Fruit fly (Drosophila melanogaster) whole organism, embryonic: Measurements from ENCODE around the gene CG1632.

Experiments used
- Atf-2 ChIP-seq: fragments of 200-800 bp; sonication (Bioruptor generic); optimal IDR thresholded peaks from 2 replicates; lab custom pipeline; 2016; ENCODE audit warnings: missing biosample characterization, missing genetic modification characterization
- CG10267 ChIP-seq: fragments of 200-800 bp; sonication (Bioruptor generic); optimal IDR thresholded peaks from 2 replicates; lab custom pipeline; 2018; ENCODE audit warnings: missing biosample characterization, mild to moderate bottlenecking, missing genetic modification characterization, moderate library complexity
- CG10366 ChIP-seq: fragments of 200-800 bp; sonication (Bioruptor generic); IDR thresholded peaks from 2 replicates; pipeline ENCODE4 v1.3.6; 2022; ENCODE audit warnings: missing biosample characterization, missing genetic modification characterization
- CG10654 ChIP-seq: fragments of 200-800 bp; sonication (Bioruptor generic); optimal IDR thresholded peaks from 2 replicates; lab custom pipeline; 2016; ENCODE audit warnings: missing biosample characterization, missing genetic modification characterization
- CG11504 ChIP-seq: fragments of 200-800 bp; sonication (Bioruptor generic); optimal IDR thresholded peaks from 3 replicates; lab custom pipeline; 2019; ENCODE audit warnings: missing biosample characterization, mild to moderate bottlenecking, missing genetic modification characterization, moderate library complexity
- CG12769 ChIP-seq: fragments of 200-800 bp; sonication (Bioruptor generic); optimal IDR thresholded peaks from 2 replicates; lab custom pipeline; 2019; ENCODE audit warnings: missing biosample characterization, mild to moderate bottlenecking, missing genetic modification characterization, moderate library complexity
- CG14441 ChIP-seq: fragments of 200-800 bp; sonication (Bioruptor generic); IDR thresholded peaks from 2 replicates; pipeline ENCODE4 v1.3.6; 2022; ENCODE audit warnings: missing biosample characterization, missing genetic modification characterization
- CG1603 ChIP-seq: fragments of 200-800 bp; sonication (Bioruptor generic); optimal IDR thresholded peaks from 2 replicates; lab custom pipeline; 2019; ENCODE audit warnings: missing biosample characterization, mild to moderate bottlenecking, missing genetic modification characterization, moderate library complexity
- CG16813 ChIP-seq: fragments of 200-800 bp; sonication (Bioruptor generic); IDR thresholded peaks from 3 replicates; pipeline ENCODE4 v1.3.6; 2022; ENCODE audit warnings: missing biosample characterization, missing genetic modification characterization; ENCODE audit not compliant: partially characterized antibody
- CG17328 ChIP-seq: fragments of 200-800 bp; sonication (Bioruptor generic); IDR thresholded peaks from 2 replicates; pipeline ENCODE4 v1.3.6; 2022; ENCODE audit warnings: missing biosample characterization, missing genetic modification characterization
- CG18476 ChIP-seq: fragments of 200-800 bp; sonication (Bioruptor generic); optimal IDR thresholded peaks from 2 replicates; lab custom pipeline; 2016; ENCODE audit warnings: missing biosample characterization, mild to moderate bottlenecking, missing genetic modification characterization
- CG3065 ChIP-seq: fragments of 200-800 bp; sonication (Bioruptor generic); optimal IDR thresholded peaks from 2 replicates; lab custom pipeline; 2016; ENCODE audit warnings: missing biosample characterization, missing genetic modification characterization
- CG4820 ChIP-seq: fragments of 200-800 bp; sonication (Bioruptor generic); optimal IDR thresholded peaks from 3 replicates; lab custom pipeline; 2016; ENCODE audit warnings: missing biosample characterization, missing genetic modification characterization
- CG7271 ChIP-seq: fragments of 200-800 bp; sonication (Bioruptor generic); optimal IDR thresholded peaks from 2 replicates; lab custom pipeline; 2018; ENCODE audit warnings: missing biosample characterization, mild to moderate bottlenecking, missing genetic modification characterization, moderate library complexity
- CG8359 ChIP-seq: fragments of 200-800 bp; sonication (Bioruptor generic); optimal IDR thresholded peaks from 2 replicates; lab custom pipeline; 2017; ENCODE audit warnings: missing biosample characterization, mild to moderate bottlenecking, missing genetic modification characterization, borderline replicate concordance
- CG8924 ChIP-seq: fragments of 200-800 bp; optimal IDR thresholded peaks from 3 replicates; lab custom pipeline; 2019; ENCODE audit warnings: missing biosample characterization, mild to moderate bottlenecking, missing genetic modification characterization, moderate library complexity
- CG9797 ChIP-seq: fragments of 200-800 bp; sonication (Bioruptor generic); optimal IDR thresholded peaks from 3 replicates; lab custom pipeline; 2018; ENCODE audit warnings: missing biosample characterization, mild to moderate bottlenecking, missing genetic modification characterization
- CG9932 ChIP-seq: fragments of 200-800 bp; sonication (Bioruptor generic); IDR thresholded peaks from 2 replicates; pipeline ENCODE4 v1.3.6; 2022; ENCODE audit warnings: missing biosample characterization, missing genetic modification characterization
- D ChIP-seq, 2 experiments: fragments of 200-800 bp in 1 of 2; fragments of >200 bp in 1 of 2; sonication (Bioruptor generic) in 1 of 2; optimal IDR thresholded peaks; 2 replicates in 1 of 2; 3 replicates in 1 of 2; lab custom pipeline; 2017; ENCODE audit warnings: mild to moderate bottlenecking in 1 of 2, missing biosample characterization in 1 of 2, missing genetic modification characterization in 1 of 2, missing genetic modification reagents in 1 of 2
- Dfd ChIP-seq, 2 experiments: fragments of >200 bp; optimal IDR thresholded peaks; 2 replicates each; lab custom pipeline; 2017; ENCODE audit warnings: missing biosample characterization in 2 of 2, missing genetic modification characterization in 2 of 2
- Drgx ChIP-seq: fragments of 200-800 bp; sonication (Bioruptor generic); IDR thresholded peaks from 2 replicates; pipeline ENCODE4 v1.3.6; 2022; ENCODE audit warnings: missing biosample characterization, missing genetic modification characterization
- HLH54F ChIP-seq: fragments of 200-800 bp; sonication (Bioruptor generic); optimal IDR thresholded peaks from 3 replicates; lab custom pipeline; 2016; ENCODE audit warnings: missing biosample characterization, missing genetic modification characterization
- Scr ChIP-seq: fragments of 200-800 bp; sonication (Bioruptor generic); IDR thresholded peaks from 2 replicates; pipeline ENCODE4 v1.3.6; 2022; ENCODE audit warnings: missing biosample characterization, missing genetic modification characterization; ENCODE audit not compliant: partially characterized antibody
- Tbp ChIP-seq: fragments of >200 bp; optimal IDR thresholded peaks from 2 replicates; lab custom pipeline; 2018; ENCODE audit warnings: missing biosample characterization, missing genetic modification characterization
- ash1 ChIP-seq: fragments of 200-800 bp; sonication (Bioruptor generic); optimal IDR thresholded peaks from 2 replicates; lab custom pipeline; 2018; ENCODE audit warnings: missing biosample characterization, mild to moderate bottlenecking, missing genetic modification characterization
- br ChIP-seq: fragments of >200 bp; optimal IDR thresholded peaks from 2 replicates; lab custom pipeline; 2017
- ci ChIP-seq: fragments of 200-800 bp; sonication (Bioruptor generic); IDR thresholded peaks from 3 replicates; pipeline ENCODE4 v1.3.6; 2022; ENCODE audit warnings: missing biosample characterization, missing genetic modification characterization
- croc ChIP-seq: fragments of 200-800 bp; sonication (Bioruptor generic); conservative IDR thresholded peaks from 3 replicates; pipeline ENCODE4 v1.3.6; 2022; ENCODE audit warnings: missing biosample characterization, missing genetic modification characterization
- crol ChIP-seq: fragments of 200-800 bp; sonication (Bioruptor generic); IDR thresholded peaks from 2 replicates; pipeline ENCODE4 v1.3.6; 2022; ENCODE audit warnings: missing biosample characterization, missing genetic modification characterization
- gem ChIP-seq: fragments of 200-800 bp; sonication (Bioruptor generic); optimal IDR thresholded peaks from 2 replicates; lab custom pipeline; 2019; ENCODE audit warnings: missing biosample characterization, mild to moderate bottlenecking, missing genetic modification characterization, moderate library complexity
- gsb-n ChIP-seq: fragments of 200-800 bp; sonication (Bioruptor generic); optimal IDR thresholded peaks from 3 replicates; lab custom pipeline; 2018; ENCODE audit warnings: missing biosample characterization, mild to moderate bottlenecking, missing genetic modification characterization
- klu ChIP-seq: fragments of 200-800 bp; sonication (Bioruptor generic); IDR thresholded peaks from 2 replicates; pipeline ENCODE4 v1.3.6; 2022; ENCODE audit warnings: missing biosample characterization, missing genetic modification characterization
- nerfin-2 ChIP-seq: fragments of 200-800 bp; sonication (Bioruptor generic); IDR thresholded peaks from 2 replicates; pipeline ENCODE4 v1.3.6; 2022; ENCODE audit warnings: missing biosample characterization, missing genetic modification characterization; ENCODE audit not compliant: partially characterized antibody
- nom ChIP-seq: fragments of 200-800 bp; sonication (Bioruptor generic); optimal IDR thresholded peaks from 2 replicates; lab custom pipeline; 2017; ENCODE audit warnings: missing biosample characterization, missing genetic modification characterization, mild to moderate bottlenecking, moderate library complexity, missing genetic modification reagents
- pan ChIP-seq, 4 experiments: fragments of >200 bp in 3 of 4; fragments of 200-800 bp in 1 of 4; sonication (Bioruptor generic) in 1 of 4; optimal IDR thresholded peaks in 3 of 4; IDR thresholded peaks in 1 of 4; 2 replicates each; pipeline versions ENCODE4 v1.3.6 to Lab custom; 2017 to 2022; ENCODE audit warnings: missing biosample characterization in 2 of 4, missing genetic modification characterization in 2 of 4, mixed read lengths in 1 of 4
- pita ChIP-seq: fragments of 200-800 bp; sonication (Bioruptor generic); optimal IDR thresholded peaks from 2 replicates; lab custom pipeline; 2017; ENCODE audit warnings: missing biosample characterization, mild to moderate bottlenecking, missing genetic modification characterization
- pnt ChIP-seq: fragments of 200-800 bp; sonication (Bioruptor generic); optimal IDR thresholded peaks from 3 replicates; lab custom pipeline; 2016; ENCODE audit warnings: missing biosample characterization, missing genetic modification characterization
- prd ChIP-seq, 3 experiments: fragments of >200 bp in 2 of 3; fragments of 200-800 bp in 1 of 3; sonication (Bioruptor generic) in 1 of 3; optimal IDR thresholded peaks in 2 of 3; IDR thresholded peaks in 1 of 3; 2 replicates in 2 of 3; 3 replicates in 1 of 3; pipeline versions ENCODE4 v1.3.6 to Lab custom; 2017 to 2022; ENCODE audit warnings: missing biosample characterization in 1 of 3, missing genetic modification characterization in 1 of 3
- pum ChIP-seq: fragments of 200-800 bp; sonication (Bioruptor generic); optimal IDR thresholded peaks from 2 replicates; lab custom pipeline; 2016; ENCODE audit warnings: missing biosample characterization, missing genetic modification characterization
- slp2 ChIP-seq: fragments of 200-800 bp; sonication (Bioruptor generic); optimal IDR thresholded peaks from 2 replicates; lab custom pipeline; 2016; ENCODE audit warnings: missing biosample characterization, missing genetic modification characterization
- sna ChIP-seq: fragments of 200-800 bp; sonication (Bioruptor generic); IDR thresholded peaks from 2 replicates; pipeline ENCODE4 v1.3.6; 2022; ENCODE audit warnings: missing biosample characterization, missing genetic modification characterization; ENCODE audit not compliant: partially characterized antibody
- stwl ChIP-seq: fragments of 200-800 bp; sonication (Bioruptor generic); optimal IDR thresholded peaks from 3 replicates; lab custom pipeline; 2018; ENCODE audit warnings: missing biosample characterization, mild to moderate bottlenecking, missing genetic modification characterization, moderate library complexity
- tgo ChIP-seq: fragments of 200-800 bp; sonication (Bioruptor generic); IDR thresholded peaks from 3 replicates; pipeline ENCODE4 v1.3.6; 2022; ENCODE audit warnings: missing biosample characterization, missing genetic modification characterization
- tll ChIP-seq, 2 experiments: fragments of 200-800 bp in 1 of 2; fragments of >200 bp in 1 of 2; sonication (Bioruptor generic) in 1 of 2; optimal IDR thresholded peaks; 2 replicates each; lab custom pipeline; 2017 to 2019; ENCODE audit warnings: missing biosample characterization in 2 of 2, missing genetic modification characterization in 2 of 2, mild to moderate bottlenecking in 1 of 2, moderate library complexity in 1 of 2
- twi ChIP-seq: fragments of 200-800 bp; optimal IDR thresholded peaks from 2 replicates; lab custom pipeline; 2019; ENCODE audit warnings: missing biosample characterization, mild to moderate bottlenecking, missing genetic modification characterization, moderate library complexity
- unpg ChIP-seq: fragments of 200-800 bp; sonication (Bioruptor generic); optimal IDR thresholded peaks from 3 replicates; lab custom pipeline; 2018; ENCODE audit warnings: missing biosample characterization, mild to moderate bottlenecking, missing genetic modification characterization, moderate library complexity
- zen ChIP-seq: fragments of 200-800 bp; sonication (Bioruptor generic); optimal IDR thresholded peaks from 3 replicates; lab custom pipeline; 2018; ENCODE audit warnings: missing biosample characterization, mild to moderate bottlenecking, missing genetic modification characterization, moderate library complexity

Gene CG1632

DNA sequence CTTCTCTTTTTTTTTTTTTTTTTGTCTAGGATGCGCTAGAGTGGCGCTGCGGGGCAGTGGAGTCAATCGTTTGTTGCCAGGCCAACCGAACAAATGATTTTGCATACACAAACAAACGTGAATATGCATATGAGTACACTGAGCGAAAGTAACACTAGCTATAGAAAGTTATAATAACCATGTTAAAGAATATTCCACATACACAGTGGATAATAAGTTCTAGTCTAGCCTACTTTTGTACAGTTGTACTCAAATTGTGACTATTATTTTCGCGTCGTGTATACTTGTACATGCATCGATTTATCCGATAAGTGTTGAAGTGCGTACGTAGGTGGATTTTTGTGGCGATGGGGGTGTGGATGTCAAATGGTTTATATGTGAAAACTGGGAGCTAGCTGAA is 45.4 kb upstream of the CG1632 start (continued):
- TF ChIP-seq gem (tag; lab: Kevin White, UChicago) (peak; percentile 19), Drgx (GFP tag; lab: Robert Waterston, UW) (peak; percentile 57; the same call in 1 of the 2 replicates), CG11504 (tag; lab: Kevin White, UChicago) (peak; percentile 58), CG10654 (GFP tag; lab: Kevin White, UChicago) (no peak), CG10366 (GFP tag; lab: Robert Waterston, UW) (peak; percentile 11; the same call in 1 of the 2 replicates), CG3065 (GFP tag; lab: Kevin White, UChicago) (no peak), prd (optimal IDR thresholded peaks at IDR 0.05; lab: Kevin White, UChicago) (no peak), prd (GFP tag; IDR thresholded peaks at IDR 0.05; lab: Robert Waterston, UW) (peak; percentile 43; the same call in 1 of the 3 replicates), CG14441 (GFP tag; lab: Robert Waterston, UW) (peak; percentile 30; the same call in 1 of the 2 replicates), pnt (GFP tag; lab: Kevin White, UChicago) (no peak), ci (GFP tag; lab: Robert Waterston, UW) (peak; percentile 35; the same call in 1 of the 3 replicates), Scr (GFP tag; lab: Robert Waterston, UW) (no peak)
- TF ChIP-seq, all 482 proteins: peak for 26

dm6 chrX:8210632-8211031 is 41.8 kb upstream of the CG1632 start:
- TF ChIP-seq unpg (GFP tag; lab: Kevin White, UChicago): no peak
- no peak for TF ChIP-seq croc (GFP tag; lab: Robert Waterston, UW)
- TF ChIP-seq CG12769 (tag; lab: Kevin White, UChicago): no peak
- no peak for TF ChIP-seq CG8359 (GFP tag; lab: Kevin White, UChicago)
- TF ChIP-seq crol (GFP tag; lab: Robert Waterston, UW): 0 out of 2 replicates have a peak, but pooled peaks have one; percentile 27
- TF ChIP-seq CG4820: no peak
- TF ChIP-seq stwl (tag; lab: Kevin White, UChicago): peak; percentile 36
- TF ChIP-seq klu (GFP tag; lab: Robert Waterston, UW): no peak
- no peak for TF ChIP-seq CG9797 (GFP tag; lab: Kevin White, UChicago)
- no peak for TF ChIP-seq CG18476 (GFP tag; lab: Kevin White, UChicago)
- TF ChIP-seq nerfin-2 (GFP tag; lab: Robert Waterston, UW): no peak
- no peak for TF ChIP-seq gsb-n (tag; lab: Kevin White, UChicago)
- no peak for TF ChIP-seq Drgx (GFP tag; lab: Robert Waterston, UW)
- no peak for TF ChIP-seq br (lab: Kevin White, UChicago)
- TF ChIP-seq pum (GFP tag; lab: Kevin White, UChicago): no peak
- no peak for TF ChIP-seq CG8924 (tag; lab: Kevin White, UChicago)
- no peak for TF ChIP-seq Tbp (GFP tag; lab: Kevin White, UChicago)
- peak; percentile 22 for TF ChIP-seq CG10267 (tag; lab: Kevin White, UChicago)
- TF ChIP-seq ash1 (GFP tag; lab: Kevin White, UChicago): no peak
- TF ChIP-seq CG1603 (tag; lab: Kevin White, UChicago): no peak
- no peak for TF ChIP-seq D (optimal IDR thresholded peaks at IDR 0.05; lab: Kevin White, UChicago)
- TF ChIP-seq D (GFP tag; optimal IDR thresholded peaks at IDR 0.05; lab: Kevin White, UChicago): no peak
- no peak for TF ChIP-seq slp2
- TF ChIP-seq sna (GFP tag; lab: Robert Waterston, UW): no peak
- TF ChIP-seq pan (optimal IDR thresholded peaks at IDR 0.05; lab: Kevin White, UChicago): no peak
- TF ChIP-seq pan (GFP tag; optimal IDR thresholded peaks at IDR 0.05 in 1 of 2, IDR thresholded peaks at IDR 0.05 in 1 of 2): no peak
- TF ChIP-seq CG17328 (GFP tag; lab: Robert Waterston, UW): no peak
- TF ChIP-seq tll (GFP tag; optimal IDR thresholded peaks at IDR 0.05; lab: Kevin White, UChicago): no peak
- TF ChIP-seq zen (tag; lab: Kevin White, UChicago): peak; percentile 7
- TF ChIP-seq HLH54F (GFP tag; lab: Kevin White, UChicago): no peak
- 0 out of 3 replicates have a peak, but pooled peaks have one; percentile 36 for TF ChIP-seq CG16813 (GFP tag; lab: Robert Waterston, UW)
- TF ChIP-seq CG7271 (tag; lab: Kevin White, UChicago): no peak
- no peak for TF ChIP-seq nom (GFP tag; lab: Kevin White, UChicago)
- TF ChIP-seq twi (tag; lab: Kevin White, UChicago): no peak
- no peak for TF ChIP-seq tgo (GFP tag; lab: Robert Waterston, UW)
- TF ChIP-seq Atf-2 (GFP tag; lab: Kevin White, UChicago): no peak
- TF ChIP-seq Dfd (GFP tag; optimal IDR thresholded peaks at IDR 0.05; lab: Kevin White, UChicago): no peak
- peak; percentile 41 for TF ChIP-seq pita (GFP tag; lab: Kevin White, UChicago)
- no peak for TF ChIP-seq CG9932 (GFP tag; lab: Robert Waterston, UW)
